Worm (Caenorhabditis elegans) whole organism, L3 larva: Measurements from ENCODE around the gene abce-1.

ENCODE experiments used
- ceh-16 ChIP-seq: sonication (generic microtip); optimal IDR thresholded peaks from 2 replicates; lab custom pipeline; 2017; ENCODE audit warnings: missing biosample characterization, missing genetic modification characterization
- ceh-28 ChIP-seq: fragments of 150-350 bp; optimal IDR thresholded peaks from 2 replicates; lab custom pipeline; 2014; ENCODE audit warnings: missing biosample characterization, missing genetic modification reagents, missing genetic modification characterization
- ceh-82 ChIP-seq: fragments of 150-350 bp; optimal IDR thresholded peaks from 2 replicates; lab custom pipeline; 2014; ENCODE audit warnings: missing biosample characterization, missing genetic modification characterization
- ceh-9 ChIP-seq: sonication (generic microtip); optimal IDR thresholded peaks from 2 replicates; lab custom pipeline; 2018; ENCODE audit warnings: missing biosample characterization, missing genetic modification characterization
- egl-27 ChIP-seq: sonication (generic microtip); optimal IDR thresholded peaks from 4 replicates; lab custom pipeline; 2017; ENCODE audit warnings: missing biosample characterization, missing genetic modification reagents, missing genetic modification characterization
- elt-2 ChIP-seq: sonication (generic microtip); optimal IDR thresholded peaks from 2 replicates; lab custom pipeline; 2016; ENCODE audit warnings: missing genetic modification reagents, mild to moderate bottlenecking, missing genetic modification characterization, missing compliant biosample characterization
- elt-3 ChIP-seq, 3 experiments: fragments of 150-350 bp in 1 of 3; sonication (generic microtip) in 2 of 3; optimal IDR thresholded peaks; 2 replicates in 2 of 3; 4 replicates in 1 of 3; lab custom pipeline; 2014 to 2017; ENCODE audit warnings: missing biosample characterization in 3 of 3, missing genetic modification characterization in 3 of 3
- eor-1 ChIP-seq, 2 experiments: fragments of 150-350 bp; optimal IDR thresholded peaks; 2 replicates each; lab custom pipeline; 2014 to 2018; ENCODE audit warnings: missing biosample characterization in 2 of 2, missing genetic modification characterization in 2 of 2
- fkh-10 ChIP-seq: sonication (generic microtip); optimal IDR thresholded peaks from 2 replicates; lab custom pipeline; 2017; ENCODE audit warnings: missing biosample characterization, missing genetic modification reagents, missing genetic modification characterization
- fos-1 ChIP-seq: fragments of 150-350 bp; optimal IDR thresholded peaks from 2 replicates; lab custom pipeline; 2014; ENCODE audit warnings: missing biosample characterization, missing genetic modification characterization
- hmg-11 ChIP-seq: sonication (generic microtip); optimal IDR thresholded peaks from 2 replicates; lab custom pipeline; 2016; ENCODE audit warnings: missing genetic modification characterization, missing compliant biosample characterization
- lin-15B ChIP-seq: fragments of 150-350 bp; optimal IDR thresholded peaks from 2 replicates; lab custom pipeline; 2014; ENCODE audit warnings: missing biosample characterization, missing genetic modification characterization
- lin-39 ChIP-seq: fragments of 150-350 bp; optimal IDR thresholded peaks from 2 replicates; lab custom pipeline; 2018; ENCODE audit warnings: missing biosample characterization, missing genetic modification reagents, missing genetic modification characterization
- lsy-12 ChIP-seq: sonication (generic microtip); optimal IDR thresholded peaks from 2 replicates; lab custom pipeline; 2016; ENCODE audit warnings: mild to moderate bottlenecking, missing genetic modification characterization, missing compliant biosample characterization
- nfya-1 ChIP-seq: sonication (generic microtip); optimal IDR thresholded peaks from 2 replicates; lab custom pipeline; 2017; ENCODE audit warnings: missing genetic modification characterization, mild to moderate bottlenecking, missing compliant biosample characterization, antibody characterized with exemption, moderate library complexity; ENCODE audit not compliant: insufficient read depth
- nhr-11 ChIP-seq: fragments of 150-350 bp; optimal IDR thresholded peaks from 2 replicates; lab custom pipeline; 2014; ENCODE audit warnings: missing biosample characterization, missing genetic modification characterization
- nhr-12 ChIP-seq: fragments of 150-350 bp; optimal IDR thresholded peaks from 2 replicates; lab custom pipeline; 2014; ENCODE audit warnings: missing biosample characterization, missing genetic modification characterization
- nhr-23 ChIP-seq: fragments of 150-350 bp; optimal IDR thresholded peaks from 2 replicates; lab custom pipeline; 2014; ENCODE audit warnings: missing biosample characterization, missing genetic modification reagents, missing genetic modification characterization
- nhr-25 ChIP-seq: sonication (generic microtip); optimal IDR thresholded peaks from 2 replicates; lab custom pipeline; 2017; ENCODE audit warnings: missing biosample characterization, missing genetic modification characterization
- nhr-67 ChIP-seq: fragments of 150-350 bp; optimal IDR thresholded peaks from 2 replicates; lab custom pipeline; 2014; ENCODE audit warnings: missing biosample characterization, missing genetic modification characterization
- nhr-76 ChIP-seq: fragments of 150-350 bp; sonication (generic microtip); optimal IDR thresholded peaks from 5 replicates; lab custom pipeline; 2014; ENCODE audit warnings: missing biosample characterization, missing genetic modification characterization
- pha-4 ChIP-seq: fragments of 150-350 bp; optimal IDR thresholded peaks from 2 replicates; lab custom pipeline; 2014; ENCODE audit warnings: missing biosample characterization, missing genetic modification reagents, missing genetic modification characterization
- pqm-1 ChIP-seq: fragments of 150-350 bp; optimal IDR thresholded peaks from 2 replicates; lab custom pipeline; 2017; ENCODE audit warnings: missing biosample characterization, missing genetic modification characterization, inconsistent platforms
- skn-1 ChIP-seq: fragments of 150-350 bp; optimal IDR thresholded peaks from 2 replicates; lab custom pipeline; 2014; ENCODE audit warnings: missing biosample characterization, missing genetic modification characterization
- snpc-4 ChIP-seq: fragments of 150-350 bp; optimal IDR thresholded peaks from 2 replicates; lab custom pipeline; 2014; ENCODE audit warnings: missing biosample characterization, missing genetic modification characterization
- tbx-2 ChIP-seq: sonication (generic microtip); optimal IDR thresholded peaks from 2 replicates; lab custom pipeline; 2016; ENCODE audit warnings: mild to moderate bottlenecking, missing genetic modification characterization, missing compliant biosample characterization
- zag-1 ChIP-seq: fragments of 150-350 bp; optimal IDR thresholded peaks from 2 replicates; lab custom pipeline; 2014; ENCODE audit warnings: missing biosample characterization, missing genetic modification characterization

The abce-1 gene

ce11 chrIII:13118460-13118859, 35.2 kb upstream of the abce-1 start:
- no peak for TF ChIP-seq ceh-16
- no peak for TF ChIP-seq ceh-82 (tag; lab: Kevin White, UChicago)
- TF ChIP-seq elt-2 (tag; lab: Kevin White, UChicago) = no peak
- TF ChIP-seq egl-27 = no peak
- no peak for TF ChIP-seq fos-1 (tag; lab: Kevin White, UChicago)
- no peak for TF ChIP-seq snpc-4 (tag; lab: Kevin White, UChicago)
- no peak for TF ChIP-seq pha-4 (tag; lab: Kevin White, UChicago)
- TF ChIP-seq nhr-12 (tag; lab: Kevin White, UChicago) = no peak
- TF ChIP-seq tbx-2 (tag; lab: Kevin White, UChicago) = no peak
- no peak for TF ChIP-seq elt-3 (tag; optimal IDR thresholded peaks at IDR 0.05; lab: Kevin White, UChicago)
- TF ChIP-seq, all 47 proteins: peak for 0

ce11 chrIII:13119520-13119919, 34.1 kb upstream of the abce-1 start, which contains the start of gene zig-8:
TSS of gene zig-8 (plus strand) at chrIII:13119820.
- peak; percentile 33 for TF ChIP-seq nfya-1 (tag; lab: Kevin White, UChicago)
- TF ChIP-seq nhr-25 (tag; lab: Kevin White, UChicago) = no peak
- TF ChIP-seq, all 47 proteins: peak for 1

DNA sequence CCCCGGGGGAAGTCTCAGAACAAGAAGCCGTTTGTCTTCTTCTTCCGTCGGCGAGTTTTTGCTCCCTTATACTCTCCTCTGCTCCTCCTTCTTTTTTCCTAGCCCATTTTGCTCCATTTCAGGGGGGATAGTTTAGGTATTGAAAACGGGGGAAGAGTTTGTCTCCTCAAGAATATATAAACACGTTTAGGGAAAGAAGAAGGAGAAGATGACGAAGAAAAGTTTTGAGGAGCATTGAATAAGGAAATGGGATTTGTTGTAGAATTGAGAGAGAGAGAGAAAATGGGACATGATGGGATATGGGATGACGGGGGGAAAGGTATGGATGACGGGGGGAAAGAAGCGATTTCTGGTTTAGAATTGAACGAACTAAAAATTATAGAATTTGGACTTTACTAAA, 30.2 kb upstream of the abce-1 start:
- TF ChIP-seq ceh-9 (tag; lab: Kevin White, UChicago) = no peak
- TF ChIP-seq nfya-1 (tag; lab: Kevin White, UChicago) = peak; percentile 5
- no peak for TF ChIP-seq hmg-11 (tag; lab: Kevin White, UChicago)
- TF ChIP-seq egl-27 = no peak
- TF ChIP-seq nhr-76 (tag; lab: Kevin White, UChicago) = no peak
- TF ChIP-seq lsy-12 (tag; lab: Kevin White, UChicago) = no peak
- no peak for TF ChIP-seq zag-1 (tag; lab: Kevin White, UChicago)
- TF ChIP-seq tbx-2 (tag; lab: Kevin White, UChicago) = no peak
- TF ChIP-seq nhr-11 (tag; lab: Kevin White, UChicago) = no peak
- TF ChIP-seq fkh-10 (GFP tag; lab: Kevin White, UChicago) = peak; percentile 69
- TF ChIP-seq pqm-1 (tag; lab: Kevin White, UChicago) = no peak
- no peak for TF ChIP-seq lin-39 (tag; lab: Kevin White, UChicago)
- TF ChIP-seq eor-1 (tag; optimal IDR thresholded peaks at IDR 0.05; lab: Kevin White, UChicago) = no peak

- TF ChIP-seq skn-1 (tag; lab: Kevin White, UChicago) (no peak), nfya-1 (tag; lab: Kevin White, UChicago) (peak; percentile 21), snpc-4 (tag; lab: Kevin White, UChicago) (no peak), egl-27 (no peak)
These were observed 26.5 kb upstream of the abce-1 start for ce11 chrIII:13127157-13127556.

- TF ChIP-seq nfya-1 (tag; lab: Kevin White, UChicago) (peak; percentile 11), nhr-25 (tag; lab: Kevin White, UChicago) (no peak)
These were observed 22.4 kb upstream of the abce-1 start for ce11 chrIII:13131220-13131619.

- TF ChIP-seq nhr-12 (tag; lab: Kevin White, UChicago) (no peak), pha-4 (tag; lab: Kevin White, UChicago) (peak; percentile 25), elt-2 (tag; lab: Kevin White, UChicago) (peak; percentile 58)
These were observed 14.3 kb upstream of the abce-1 start, which contains the start of gene bre-2 for ce11 chrIII:13139301-13139700. TSS of gene bre-2 (minus strand) at chrIII:13139626.

ce11 chrIII:13151765-13152164, 1.9 kb upstream of the abce-1 start:
- TF ChIP-seq zag-1 (tag; lab: Kevin White, UChicago) (no peak), ceh-28 (tag; lab: Kevin White, UChicago) (no peak), egl-27 (no peak)

DNA sequence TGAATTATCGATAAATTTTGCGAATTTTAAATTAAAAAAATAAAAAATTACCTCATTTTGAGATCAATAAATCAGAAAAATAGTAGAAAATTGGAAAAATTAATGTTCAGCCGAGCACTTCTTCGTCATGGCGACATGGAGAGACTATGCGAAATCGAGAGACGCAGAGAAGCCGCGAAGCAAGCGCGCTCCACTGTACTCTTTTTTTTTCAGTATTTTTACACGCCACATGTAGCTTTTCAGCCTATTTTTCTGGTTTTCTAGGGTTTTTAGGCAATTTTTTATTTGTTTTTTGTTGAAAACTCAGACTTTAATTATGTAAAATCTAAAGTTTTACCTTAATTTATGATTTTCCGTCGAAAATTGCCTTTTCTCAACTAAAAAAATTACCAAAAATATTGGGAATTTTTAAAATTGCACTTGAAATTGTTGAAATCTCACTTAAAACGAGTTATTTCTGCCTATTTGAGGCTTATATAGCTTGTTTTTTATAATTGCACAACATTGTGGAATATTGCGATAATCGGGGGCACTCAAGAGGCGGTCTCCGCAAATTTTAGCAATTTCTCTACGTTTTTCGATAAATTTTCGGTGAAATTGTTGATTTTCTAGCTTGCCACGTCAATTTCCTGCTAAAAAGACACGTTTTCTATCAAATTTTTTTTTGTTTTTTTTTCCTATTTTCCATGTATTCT, 773 bp upstream of the abce-1 start, which contains the start of gene Y39E4B.10:
Gene Y39E4B.10, minus strand, starts transcription at position 162 of the 695 bp plus-strand sequence.
- TF ChIP-seq ceh-9 (tag; lab: Kevin White, UChicago) (no peak), elt-2 (tag; lab: Kevin White, UChicago) (peak; percentile 1), pha-4 (tag; lab: Kevin White, UChicago) (peak; percentile 44), nhr-23 (tag; lab: Kevin White, UChicago) (peak; percentile 14), pqm-1 (tag; lab: Kevin White, UChicago) (peak; percentile 10), nhr-67 (tag; lab: Kevin White, UChicago) (no peak), nfya-1 (tag; lab: Kevin White, UChicago) (peak; percentile 59), snpc-4 (tag; lab: Kevin White, UChicago) (peak; percentile 17), lin-15B (peak; percentile 77), ceh-16 (no peak), ceh-28 (tag; lab: Kevin White, UChicago) (no peak), hmg-11 (tag; lab: Kevin White, UChicago) (peak; percentile 64)
